Fruit fly (Drosophila melanogaster) S2 (cell line): ENCODE data around the gene Josd.

Source experiments
- CG8478 ChIP-seq: fragments of >200 bp; optimal IDR thresholded peaks from 2 replicates; lab custom pipeline; 2018
- CTCF ChIP-seq, 2 experiments: fragments of >200 bp; optimal IDR thresholded peaks; 2 replicates each; lab custom pipeline; 2018

DNA sequence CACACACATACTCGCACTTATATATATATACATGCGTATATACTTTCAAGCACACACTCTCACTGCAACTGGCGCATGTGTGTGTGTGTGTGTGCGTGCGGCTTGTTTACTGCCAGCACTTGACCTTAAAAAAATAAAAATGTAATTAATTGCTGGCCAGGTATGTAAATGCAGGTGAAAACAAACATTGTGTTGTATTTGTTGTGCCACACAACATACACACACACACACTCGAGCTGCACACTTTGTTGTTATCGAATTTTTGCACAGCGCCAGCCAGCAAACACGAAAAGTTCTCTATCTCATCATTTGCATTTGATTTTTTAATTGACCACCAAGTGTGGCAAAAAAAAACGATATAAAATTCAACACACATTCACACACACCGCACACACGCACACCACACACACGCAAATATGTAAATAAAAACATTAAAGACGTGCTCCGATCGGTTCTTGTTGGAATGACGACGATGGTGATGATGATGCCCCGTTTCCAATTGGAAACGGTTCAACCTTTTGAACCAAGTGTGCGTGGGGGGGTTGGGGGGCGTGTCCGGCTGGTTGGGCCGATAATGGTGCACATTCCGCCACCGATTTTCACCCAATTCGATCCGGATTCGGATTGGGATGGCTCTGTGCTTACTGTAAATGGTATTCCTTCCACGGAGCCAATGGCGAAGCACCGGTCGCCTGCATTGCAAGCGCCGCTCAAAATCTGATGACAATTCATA lies 6.2 kb upstream of the Josd start:
- no peak for TF ChIP-seq CG8478 (lab: Kevin White, UChicago)
- no peak for TF ChIP-seq CTCF (optimal IDR thresholded peaks at IDR 0.05; lab: Kevin White, UChicago)
